Fruit fly (Drosophila melanogaster): Measurements from ENCODE around the gene crn.

The crn gene

dm6 chrX:2199303-2199702, 50.5 kb downstream of the crn start (continued):
- TF ChIP-seq exex (tag; optimal IDR thresholded peaks at IDR 0.05) (peak; percentile 99), ham (GFP tag; IDR thresholded peaks at IDR 0.05) (no peak), sug (tag; optimal IDR thresholded peaks at IDR 0.05) (peak; percentile 93), Hey (tag; optimal IDR thresholded peaks at IDR 0.05) (peak; percentile 62), CG42726 (GFP tag; IDR thresholded peaks at IDR 0.05; ENCODE audit: partially characterized antibody) (no peak)

dm6 chrX:2198272-2198571, 51.6 kb downstream of the crn start:
- TF ChIP-seq Mes4 (GFP tag; optimal IDR thresholded peaks at IDR 0.05) (no peak), cwo (GFP tag; optimal IDR thresholded peaks at IDR 0.05) (peak; percentile 1)
